Fruit fly (Drosophila melanogaster) whole organism, adult: ENCODE results near the gene Nna1.

Source experiments
- CG14711 ChIP-seq: fragments of 200-800 bp; sonication (Bioruptor generic); optimal IDR thresholded peaks from 2 replicates; lab custom pipeline; 2018; ENCODE audit warnings: missing biosample characterization, mild to moderate bottlenecking, missing genetic modification characterization, moderate library complexity
- CG1620 ChIP-seq: fragments of 200-800 bp; sonication (Bioruptor generic); optimal IDR thresholded peaks from 2 replicates; lab custom pipeline; 2016; ENCODE audit warnings: missing biosample characterization, missing genetic modification characterization
- CG7101 ChIP-seq: fragments of 200-800 bp; sonication (Bioruptor generic); optimal IDR thresholded peaks from 2 replicates; lab custom pipeline; 2018; ENCODE audit warnings: missing biosample characterization, mild to moderate bottlenecking, missing genetic modification characterization, moderate library complexity
- Crg-1 ChIP-seq: fragments of 200-800 bp; sonication (Bioruptor generic); optimal IDR thresholded peaks from 2 replicates; lab custom pipeline; 2016; ENCODE audit warnings: missing biosample characterization, missing genetic modification characterization
- Hr96 ChIP-seq: fragments of 200-800 bp; sonication (Bioruptor generic); optimal IDR thresholded peaks from 2 replicates; lab custom pipeline; 2016; ENCODE audit warnings: missing biosample characterization, missing genetic modification characterization
- Mnt ChIP-seq: fragments of 200-800 bp; sonication (Bioruptor generic); optimal IDR thresholded peaks from 2 replicates; lab custom pipeline; 2016; ENCODE audit warnings: missing biosample characterization, mild to moderate bottlenecking, missing genetic modification characterization
- cnc ChIP-seq, 2 experiments: fragments of >200 bp; optimal IDR thresholded peaks; 2 replicates each; lab custom pipeline; 2017
- kay ChIP-seq: fragments of 200-800 bp; sonication (Bioruptor generic); peaks from one replicate; lab custom pipeline; 2016; ENCODE audit warnings: missing biosample characterization, missing genetic modification characterization, borderline replicate concordance
- pad ChIP-seq: fragments of 200-800 bp; sonication (Bioruptor generic); optimal IDR thresholded peaks from 3 replicates; lab custom pipeline; 2017; ENCODE audit warnings: missing biosample characterization, missing genetic modification characterization, mild to moderate bottlenecking, moderate library complexity, missing genetic modification reagents
- tj ChIP-seq: fragments of 200-800 bp; sonication (Bioruptor generic); optimal IDR thresholded peaks from 3 replicates; lab custom pipeline; 2017; ENCODE audit warnings: missing biosample characterization, mild to moderate bottlenecking, missing genetic modification characterization, moderate library complexity

- no peak for TF ChIP-seq Hr96
- peak; percentile 78 for TF ChIP-seq kay (GFP tag; lab: Kevin White, UChicago)
- no peak for TF ChIP-seq cnc (optimal IDR thresholded peaks at IDR 0.05; lab: Kevin White, UChicago)
- no peak for TF ChIP-seq Mnt (GFP tag; lab: Kevin White, UChicago)
- no peak for TF ChIP-seq tj
- TF ChIP-seq CG14711 (tag; lab: Kevin White, UChicago), result no peak
- no peak for TF ChIP-seq CG7101 (tag; lab: Kevin White, UChicago)
- no peak for TF ChIP-seq CG1620
- no peak for TF ChIP-seq Crg-1 (GFP tag; lab: Kevin White, UChicago)
- TF ChIP-seq pad (GFP tag; lab: Kevin White, UChicago), result no peak
Observed at dm6 chrX:13749873-13750241, 57.8 kb downstream of the Nna1 start.
